Worm (Caenorhabditis elegans): ENCODE results near the gene F32D8.2.

DNA sequence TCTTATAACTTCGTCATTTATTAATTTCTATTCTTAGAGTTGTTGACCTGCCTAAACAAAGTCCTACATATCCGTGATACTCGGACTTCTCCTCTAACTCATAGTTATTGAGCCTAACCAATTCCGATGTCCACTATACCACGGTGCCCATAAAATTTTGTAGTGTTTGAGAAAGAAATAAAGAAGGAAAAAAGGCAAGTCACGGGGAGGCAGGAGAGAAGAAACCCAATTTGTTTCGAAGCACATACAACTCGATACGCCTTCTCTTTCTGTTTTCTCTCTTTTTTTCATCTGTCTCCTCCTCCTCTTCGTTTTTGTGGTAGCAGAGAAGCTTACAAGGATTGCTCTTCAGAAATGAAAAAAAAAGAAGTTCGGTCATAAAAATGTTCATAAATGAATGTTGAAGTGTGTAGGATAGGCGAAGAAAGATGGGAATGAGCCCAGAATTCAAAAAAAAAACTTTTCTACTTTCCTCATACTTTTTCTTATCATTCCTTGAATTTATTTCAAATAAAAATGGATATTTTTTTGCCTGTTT, 48.8 kb upstream of the F32D8.2 start:
- TF ChIP-seq pqm-1 (tag; optimal IDR thresholded peaks at IDR 0.05) (no peak), lin-39 (tag; optimal IDR thresholded peaks at IDR 0.05) (no peak), elt-2 (tag; optimal IDR thresholded peaks at IDR 0.05) (no peak), zag-1 (tag; optimal IDR thresholded peaks at IDR 0.05) (no peak), egl-5 (tag; optimal IDR thresholded peaks at IDR 0.05) (peak; percentile 53), pha-4 (tag; optimal IDR thresholded peaks at IDR 0.05) (no peak)
